Worm (Caenorhabditis elegans) whole organism, L3 larva: Measurements from ENCODE around the gene F36F12.2.
"Not testable (repeated sequence)": the region's sequence is repeated elsewhere in the genome, so short reads cannot be mapped to it uniquely, and the experiment has no call there.

ENCODE experiments used
- R02D3.7 ChIP-seq: fragments of 150-350 bp; optimal IDR thresholded peaks from 2 replicates; lab custom pipeline; 2014; ENCODE audit warnings: missing biosample characterization, missing genetic modification characterization
- ZK546.5 ChIP-seq: sonication (generic microtip); optimal IDR thresholded peaks from 2 replicates; lab custom pipeline; 2017; ENCODE audit warnings: missing biosample characterization, missing genetic modification characterization
- aly-2 ChIP-seq: fragments of 150-350 bp; optimal IDR thresholded peaks from 2 replicates; lab custom pipeline; 2014; ENCODE audit warnings: missing biosample characterization, missing genetic modification characterization
- ceh-16 ChIP-seq: sonication (generic microtip); optimal IDR thresholded peaks from 2 replicates; lab custom pipeline; 2017; ENCODE audit warnings: missing biosample characterization, missing genetic modification characterization
- ceh-28 ChIP-seq: fragments of 150-350 bp; optimal IDR thresholded peaks from 2 replicates; lab custom pipeline; 2014; ENCODE audit warnings: missing biosample characterization, missing genetic modification reagents, missing genetic modification characterization
- ceh-82 ChIP-seq: fragments of 150-350 bp; optimal IDR thresholded peaks from 2 replicates; lab custom pipeline; 2014; ENCODE audit warnings: missing biosample characterization, missing genetic modification characterization
- daf-12 ChIP-seq: fragments of 150-350 bp; optimal IDR thresholded peaks from 2 replicates; lab custom pipeline; 2014; ENCODE audit warnings: missing biosample characterization, missing genetic modification reagents, missing genetic modification characterization
- egl-27 ChIP-seq: sonication (generic microtip); optimal IDR thresholded peaks from 4 replicates; lab custom pipeline; 2017; ENCODE audit warnings: missing biosample characterization, missing genetic modification reagents, missing genetic modification characterization
- egl-5 ChIP-seq: fragments of 150-350 bp; optimal IDR thresholded peaks from 2 replicates; lab custom pipeline; 2017; ENCODE audit warnings: missing biosample characterization, missing genetic modification reagents, missing genetic modification characterization, inconsistent platforms
- elt-1 ChIP-seq: fragments of 150-350 bp; optimal IDR thresholded peaks from 2 replicates; lab custom pipeline; 2014; ENCODE audit warnings: missing biosample characterization, missing genetic modification characterization
- elt-2 ChIP-seq: sonication (generic microtip); optimal IDR thresholded peaks from 2 replicates; lab custom pipeline; 2016; ENCODE audit warnings: missing genetic modification reagents, mild to moderate bottlenecking, missing genetic modification characterization, missing compliant biosample characterization
- fkh-10 ChIP-seq: sonication (generic microtip); optimal IDR thresholded peaks from 2 replicates; lab custom pipeline; 2017; ENCODE audit warnings: missing biosample characterization, missing genetic modification reagents, missing genetic modification characterization
- jun-1 ChIP-seq: fragments of 150-350 bp; optimal IDR thresholded peaks from 2 replicates; lab custom pipeline; 2014; ENCODE audit warnings: missing biosample characterization, missing genetic modification reagents, missing genetic modification characterization
- lin-15B ChIP-seq: fragments of 150-350 bp; optimal IDR thresholded peaks from 2 replicates; lab custom pipeline; 2014; ENCODE audit warnings: missing biosample characterization, missing genetic modification characterization
- mml-1 ChIP-seq: fragments of 150-350 bp; sonication (generic microtip); optimal IDR thresholded peaks from 3 replicates; lab custom pipeline; 2014; ENCODE audit warnings: missing biosample characterization, missing genetic modification characterization
- nfya-1 ChIP-seq: sonication (generic microtip); optimal IDR thresholded peaks from 2 replicates; lab custom pipeline; 2017; ENCODE audit warnings: missing genetic modification characterization, mild to moderate bottlenecking, missing compliant biosample characterization, antibody characterized with exemption, moderate library complexity; ENCODE audit not compliant: insufficient read depth
- nhr-11 ChIP-seq: fragments of 150-350 bp; optimal IDR thresholded peaks from 2 replicates; lab custom pipeline; 2014; ENCODE audit warnings: missing biosample characterization, missing genetic modification characterization
- nhr-237 ChIP-seq: fragments of 150-350 bp; optimal IDR thresholded peaks from 2 replicates; lab custom pipeline; 2014; ENCODE audit warnings: missing biosample characterization, missing genetic modification characterization
- nhr-25 ChIP-seq: sonication (generic microtip); optimal IDR thresholded peaks from 2 replicates; lab custom pipeline; 2017; ENCODE audit warnings: missing biosample characterization, missing genetic modification characterization
- nhr-28 ChIP-seq: fragments of 150-350 bp; optimal IDR thresholded peaks from 2 replicates; lab custom pipeline; 2014; ENCODE audit warnings: missing biosample characterization, missing genetic modification characterization
- nhr-43 ChIP-seq: sonication (generic microtip); optimal IDR thresholded peaks from 2 replicates; lab custom pipeline; 2016; ENCODE audit warnings: mild to moderate bottlenecking, missing genetic modification characterization, missing compliant biosample characterization; ENCODE audit not compliant: poor library complexity, severe bottlenecking
- nhr-67 ChIP-seq: fragments of 150-350 bp; optimal IDR thresholded peaks from 2 replicates; lab custom pipeline; 2014; ENCODE audit warnings: missing biosample characterization, missing genetic modification characterization
- nhr-76 ChIP-seq: fragments of 150-350 bp; sonication (generic microtip); optimal IDR thresholded peaks from 5 replicates; lab custom pipeline; 2014; ENCODE audit warnings: missing biosample characterization, missing genetic modification characterization
- nhr-77 ChIP-seq: fragments of 150-350 bp; optimal IDR thresholded peaks from 2 replicates; lab custom pipeline; 2014; ENCODE audit warnings: missing biosample characterization, missing genetic modification characterization
- pqm-1 ChIP-seq: fragments of 150-350 bp; optimal IDR thresholded peaks from 2 replicates; lab custom pipeline; 2017; ENCODE audit warnings: missing biosample characterization, missing genetic modification characterization, inconsistent platforms
- snpc-4 ChIP-seq: fragments of 150-350 bp; optimal IDR thresholded peaks from 2 replicates; lab custom pipeline; 2014; ENCODE audit warnings: missing biosample characterization, missing genetic modification characterization
- tbx-2 ChIP-seq: sonication (generic microtip); optimal IDR thresholded peaks from 2 replicates; lab custom pipeline; 2016; ENCODE audit warnings: mild to moderate bottlenecking, missing genetic modification characterization, missing compliant biosample characterization
- ztf-4 ChIP-seq: fragments of 150-350 bp; optimal IDR thresholded peaks from 2 replicates; lab custom pipeline; 2014; ENCODE audit warnings: missing biosample characterization, missing genetic modification characterization

F36F12.2 gene

ce11 chrV:2097653-2098052 is 2.5 kb upstream of the F36F12.2 start, which contains the start of gene clec-208:
Gene clec-208 (plus strand): TSS chrV:2097953.
- TF ChIP-seq ZK546.5 (tag; lab: Kevin White, UChicago) (no peak), fkh-10 (no peak), daf-12 (no peak), lin-15B (tag; lab: Kevin White, UChicago) (no peak), ceh-16 (tag; lab: Kevin White, UChicago) (no peak), aly-2 (tag; lab: Kevin White, UChicago) (no peak), nhr-76 (no peak), R02D3.7 (no peak), nhr-67 (no peak), jun-1 (tag; lab: Kevin White, UChicago) (no peak), nhr-28 (tag; lab: Kevin White, UChicago) (no peak), pqm-1 (tag; lab: Kevin White, UChicago) (no peak), nfya-1 (tag; lab: Kevin White, UChicago) (no peak), ceh-28 (tag; lab: Kevin White, UChicago) (no peak), tbx-2 (tag; lab: Kevin White, UChicago) (no peak)
- TF ChIP-seq, all 47 proteins: peak for 0

- TF ChIP-seq ztf-4 (tag; lab: Kevin White, UChicago) (no peak), snpc-4 (tag; lab: Kevin White, UChicago) (no peak), nhr-25 (tag; lab: Kevin White, UChicago) (no peak), nhr-237 (tag; lab: Kevin White, UChicago) (no peak), pqm-1 (tag; lab: Kevin White, UChicago) (no peak), elt-1 (no peak), egl-5 (tag; lab: Kevin White, UChicago) (no peak), egl-27 (tag; lab: Kevin White, UChicago) (no peak), nhr-77 (tag; lab: Kevin White, UChicago) (no peak), fkh-10 (no peak), ceh-16 (tag; lab: Kevin White, UChicago) (no peak), ZK546.5 (tag; lab: Kevin White, UChicago) (no peak)
- TF ChIP-seq, all 47 proteins: peak for 0
Observed at ce11 chrV:2095772-2096171, 668 bp upstream of the F36F12.2 start, which contains the start of gene clec-207. Gene clec-207 (plus strand): TSS chrV:2096072.

ce11 chrV:2090321-2090720 is 4.8 kb downstream of the F36F12.2 start, which contains the start of gene ztf-28:
Gene ztf-28 (plus strand): TSS chrV:2090669.
- TF ChIP-seq nhr-43; nhr-237 (tag; lab: Kevin White, UChicago); ztf-4 (tag; lab: Kevin White, UChicago): not testable (repeated sequence)
- TF ChIP-seq, all 47 proteins: peak for 0; not testable (repeated sequence) for 47

ce11 chrV:2085745-2086267 is 9.3 kb downstream of the F36F12.2 start, which contains the start of gene F36F12.3:
Gene F36F12.3 (plus strand): TSS chrV:2085795.
- not testable (repeated sequence) for TF ChIP-seq ceh-82; mml-1 (tag; lab: Kevin White, UChicago); elt-2 (tag; lab: Kevin White, UChicago)
- TF ChIP-seq, all 47 proteins: peak for 0; not testable (repeated sequence) for 47

ce11 chrV:2083869-2084268 is 11.2 kb downstream of the F36F12.2 start:
- no peak for TF ChIP-seq nhr-25 (tag; lab: Kevin White, UChicago)
- TF ChIP-seq ceh-82 = no peak
- no peak for TF ChIP-seq nhr-76

- no peak for TF ChIP-seq nhr-67
- peak; percentile 1 for TF ChIP-seq egl-5 (tag; lab: Kevin White, UChicago)
- TF ChIP-seq nhr-11 (tag; lab: Kevin White, UChicago) = no peak
- TF ChIP-seq lin-15B (tag; lab: Kevin White, UChicago) = no peak
Observed at ce11 chrV:2081894-2082293, 13.2 kb downstream of the F36F12.2 start.

- TF ChIP-seq nhr-67 = no peak
- TF ChIP-seq nhr-11 (tag; lab: Kevin White, UChicago) = no peak
- TF ChIP-seq, all 47 proteins: peak for 0
Observed at ce11 chrV:2081269-2081668, 13.8 kb downstream of the F36F12.2 start.
